Fruit fly (Drosophila melanogaster): ENCODE results near the gene Dcr-1.

Dcr-1 gene

DNA sequence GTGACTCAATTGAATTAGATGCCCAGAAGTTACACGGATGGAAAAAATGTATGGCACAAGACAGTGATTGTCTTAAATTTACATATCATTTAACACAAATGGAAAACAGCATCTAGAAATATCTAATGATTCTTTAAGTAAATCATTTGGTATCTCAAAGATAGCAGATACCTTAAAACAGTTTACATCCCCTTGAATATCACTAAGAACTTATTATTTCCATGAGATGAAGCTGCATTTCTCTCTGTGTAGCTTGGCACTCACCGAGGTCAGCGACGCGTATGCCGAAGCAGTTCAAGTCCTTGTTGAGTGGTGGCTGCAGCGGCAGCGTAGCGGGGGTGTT, 21.3 kb downstream of the Dcr-1 start:
- TF ChIP-seq cic (GFP tag; optimal IDR thresholded peaks at IDR 0.05) = no peak
- TF ChIP-seq CG1620 (GFP tag; optimal IDR thresholded peaks at IDR 0.05) = no peak

DNA sequence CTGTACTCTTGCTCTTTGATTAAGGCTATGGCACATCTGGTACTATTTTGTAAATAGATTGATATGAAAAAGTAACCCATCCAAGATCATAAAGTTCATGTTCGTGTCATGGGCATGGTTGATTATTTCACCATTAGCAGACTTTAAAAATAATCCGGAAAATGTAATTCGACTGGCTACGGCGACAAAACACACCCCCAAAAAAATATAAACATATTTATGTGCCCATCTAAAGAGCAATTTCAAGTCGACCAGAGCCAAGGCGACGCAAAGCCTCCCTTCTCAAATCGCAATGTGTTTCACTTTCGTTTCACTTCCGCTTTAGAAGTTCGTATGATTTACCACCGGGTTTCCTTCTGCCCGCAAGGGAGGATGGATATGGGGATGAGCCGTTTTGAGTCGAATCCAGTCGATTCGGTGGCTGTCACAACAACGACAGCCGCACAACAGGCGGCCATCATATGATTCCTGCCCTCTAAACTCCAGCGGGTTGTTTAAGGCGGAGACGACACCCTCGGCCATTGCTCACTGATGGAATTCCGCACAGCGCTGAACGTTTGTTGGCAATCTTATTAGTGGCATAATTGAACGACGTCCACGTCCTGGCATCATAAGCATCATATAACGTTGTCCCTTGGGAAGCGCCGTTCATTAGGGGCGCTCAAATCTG, 21.8 kb downstream of the Dcr-1 start:
- TF ChIP-seq cnc (optimal IDR thresholded peaks at IDR 0.05) = no peak
- no peak for TF ChIP-seq CG14711 (tag; optimal IDR thresholded peaks at IDR 0.05)
- TF ChIP-seq CG7101 (tag; optimal IDR thresholded peaks at IDR 0.05) = no peak
- no peak for TF ChIP-seq CG5204 (GFP tag; optimal IDR thresholded peaks at IDR 0.05)
- no peak for TF ChIP-seq cic (GFP tag; optimal IDR thresholded peaks at IDR 0.05)
- TF ChIP-seq CG1620 (GFP tag; optimal IDR thresholded peaks at IDR 0.05) = no peak
- no peak for TF ChIP-seq kay (GFP tag; ENCODE audit: borderline replicate concordance)
- TF ChIP-seq Crg-1 (GFP tag; optimal IDR thresholded peaks at IDR 0.05) = no peak
- TF ChIP-seq pad (GFP tag; optimal IDR thresholded peaks at IDR 0.05) = no peak
- no peak for TF ChIP-seq Hr96 (GFP tag; optimal IDR thresholded peaks at IDR 0.05)
- no peak for TF ChIP-seq Clk (GFP tag; optimal IDR thresholded peaks at IDR 0.05)
- no peak for TF ChIP-seq ovo (GFP tag; optimal IDR thresholded peaks at IDR 0.05)
- no peak for TF ChIP-seq toe (GFP tag; optimal IDR thresholded peaks at IDR 0.05)
- no peak for TF ChIP-seq CG12768 (GFP tag; optimal IDR thresholded peaks at IDR 0.05)
- TF ChIP-seq tj (GFP tag; optimal IDR thresholded peaks at IDR 0.05) = no peak
- TF ChIP-seq CG7045 (GFP tag; optimal IDR thresholded peaks at IDR 0.05) = no peak
- TF ChIP-seq CG33017 (tag; optimal IDR thresholded peaks at IDR 0.05) = no peak
- no peak for TF ChIP-seq CG11617 (GFP tag; optimal IDR thresholded peaks at IDR 0.05)

DNA sequence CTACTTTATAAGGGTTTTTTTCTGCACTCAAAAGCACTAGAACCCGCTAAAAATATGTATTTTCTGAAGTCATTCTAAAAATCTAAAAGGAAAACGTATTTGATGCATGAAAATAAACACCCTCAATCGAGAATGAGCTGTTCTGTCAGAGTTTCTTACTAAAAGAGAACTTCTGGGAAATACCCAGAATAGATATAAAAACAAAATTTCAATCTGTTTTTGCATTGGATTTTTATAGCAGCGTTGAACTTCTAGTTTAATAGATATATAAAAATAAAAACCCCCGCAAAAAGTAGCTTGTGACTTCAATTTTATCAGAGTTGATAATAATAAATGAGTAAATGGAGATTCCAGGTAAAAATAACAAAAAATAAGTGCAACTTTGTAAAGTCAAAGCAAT, 22.5 kb downstream of the Dcr-1 start:
- peak; percentile 79 for TF ChIP-seq kay (GFP tag; ENCODE audit: borderline replicate concordance)
- no peak for TF ChIP-seq ovo (GFP tag; optimal IDR thresholded peaks at IDR 0.05)

DNA sequence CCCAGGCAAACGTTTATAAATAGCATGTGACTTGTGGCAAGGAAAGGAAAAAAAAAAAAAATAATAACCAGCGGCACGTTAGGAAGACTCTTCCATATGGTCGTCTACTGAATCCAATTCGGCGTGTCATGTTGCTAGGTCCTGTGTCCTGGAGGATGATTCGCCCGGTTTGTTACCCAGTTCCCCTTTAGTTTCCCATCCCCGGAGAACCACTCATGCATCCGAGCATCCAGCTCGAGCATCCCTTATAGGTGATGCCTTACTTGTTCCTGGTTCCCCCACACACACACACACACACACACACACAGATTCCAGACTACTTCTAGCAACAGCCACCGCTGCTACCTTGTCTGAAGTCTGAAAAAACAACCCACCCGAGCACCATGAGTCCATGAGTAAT, 23.0 kb downstream of the Dcr-1 start:
- no peak for TF ChIP-seq Hr96 (GFP tag; optimal IDR thresholded peaks at IDR 0.05)
- no peak for TF ChIP-seq ovo (GFP tag; optimal IDR thresholded peaks at IDR 0.05)
- TF ChIP-seq CG12768 (GFP tag; optimal IDR thresholded peaks at IDR 0.05) = no peak
- no peak for TF ChIP-seq CG7045 (GFP tag; optimal IDR thresholded peaks at IDR 0.05)
- TF ChIP-seq toe (GFP tag; optimal IDR thresholded peaks at IDR 0.05) = no peak
- no peak for TF ChIP-seq Clk (GFP tag; optimal IDR thresholded peaks at IDR 0.05)
- no peak for TF ChIP-seq tj (GFP tag; optimal IDR thresholded peaks at IDR 0.05)
- no peak for TF ChIP-seq CG33017 (tag; optimal IDR thresholded peaks at IDR 0.05)

DNA sequence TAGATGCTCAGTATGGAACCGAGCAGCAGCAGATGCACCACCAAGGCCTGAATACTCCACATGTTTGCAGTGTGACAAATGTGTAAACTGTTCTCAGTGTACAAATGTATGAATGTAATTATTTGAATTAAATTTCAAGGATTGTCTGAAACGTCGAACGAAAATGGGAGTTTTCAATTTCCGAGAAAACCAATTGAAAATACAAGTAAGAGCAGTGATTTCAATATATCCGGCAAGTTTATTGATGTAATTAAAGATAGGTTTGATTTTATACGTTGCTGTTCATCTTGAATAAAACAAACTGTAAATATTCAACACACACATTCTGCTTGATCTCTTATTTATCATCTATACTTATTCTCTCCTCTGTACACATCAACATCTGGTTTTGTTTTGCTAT, 30.2 kb downstream of the Dcr-1 start, which contains the start of gene CG4907:
Gene CG4907, minus strand, starts transcription at position 101 of the 400 bp plus-strand sequence.
- TF ChIP-seq pad (GFP tag; optimal IDR thresholded peaks at IDR 0.05) = no peak
- TF ChIP-seq CG11617 (GFP tag; optimal IDR thresholded peaks at IDR 0.05) = no peak
- no peak for TF ChIP-seq CG7045 (GFP tag; optimal IDR thresholded peaks at IDR 0.05)
- TF ChIP-seq toe (GFP tag; optimal IDR thresholded peaks at IDR 0.05) = no peak
- no peak for TF ChIP-seq bab1 (GFP tag; optimal IDR thresholded peaks at IDR 0.05)
- no peak for TF ChIP-seq cnc (optimal IDR thresholded peaks at IDR 0.05)
- no peak for TF ChIP-seq Mnt (GFP tag; optimal IDR thresholded peaks at IDR 0.05)
- no peak for TF ChIP-seq CG5204 (GFP tag; optimal IDR thresholded peaks at IDR 0.05)
- TF ChIP-seq Hr96 (GFP tag; optimal IDR thresholded peaks at IDR 0.05) = no peak

DNA sequence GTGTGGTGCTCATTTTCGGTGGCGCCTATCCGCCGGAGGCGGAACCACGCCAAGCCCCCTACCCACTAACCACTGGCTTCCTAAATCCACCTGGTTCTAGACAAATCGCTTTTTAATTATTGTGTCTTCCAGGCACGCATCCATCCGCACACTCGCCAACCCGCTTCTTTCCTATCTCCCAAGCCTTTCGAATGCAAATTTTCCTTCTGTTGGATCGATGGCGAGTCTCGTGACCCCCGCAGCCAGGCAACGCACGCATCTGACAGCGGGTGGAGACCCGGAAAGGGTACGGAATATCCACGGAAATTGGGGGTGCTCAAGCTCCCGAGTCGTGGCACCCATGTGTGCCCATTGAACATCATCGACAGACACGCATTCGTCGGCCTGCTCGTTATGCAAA, 33.7 kb downstream of the Dcr-1 start, which contains the start of gene CG13842:
Gene CG13842, minus strand, starts transcription at position 101 of the 400 bp plus-strand sequence.
- no peak for TF ChIP-seq ovo (GFP tag; optimal IDR thresholded peaks at IDR 0.05)
- no peak for TF ChIP-seq CG7045 (GFP tag; optimal IDR thresholded peaks at IDR 0.05)
- no peak for TF ChIP-seq CG1620 (GFP tag; optimal IDR thresholded peaks at IDR 0.05)
- no peak for TF ChIP-seq Clk (GFP tag; optimal IDR thresholded peaks at IDR 0.05)
- no peak for TF ChIP-seq toe (GFP tag; optimal IDR thresholded peaks at IDR 0.05)
- no peak for TF ChIP-seq tj (GFP tag; optimal IDR thresholded peaks at IDR 0.05)
- TF ChIP-seq Crg-1 (GFP tag; optimal IDR thresholded peaks at IDR 0.05) = no peak
- TF ChIP-seq kay (GFP tag; ENCODE audit: borderline replicate concordance) = no peak
- TF ChIP-seq bab1 (GFP tag; optimal IDR thresholded peaks at IDR 0.05) = no peak
- no peak for TF ChIP-seq cnc (optimal IDR thresholded peaks at IDR 0.05)
- TF ChIP-seq pad (GFP tag; optimal IDR thresholded peaks at IDR 0.05) = no peak
- no peak for TF ChIP-seq CG11617 (GFP tag; optimal IDR thresholded peaks at IDR 0.05)
- TF ChIP-seq Hr96 (GFP tag; optimal IDR thresholded peaks at IDR 0.05) = no peak
- no peak for TF ChIP-seq CG12768 (GFP tag; optimal IDR thresholded peaks at IDR 0.05)
- TF ChIP-seq CG14711 (tag; optimal IDR thresholded peaks at IDR 0.05) = no peak
- TF ChIP-seq CG5204 (GFP tag; optimal IDR thresholded peaks at IDR 0.05) = no peak
- no peak for TF ChIP-seq CG33017 (tag; optimal IDR thresholded peaks at IDR 0.05)

DNA sequence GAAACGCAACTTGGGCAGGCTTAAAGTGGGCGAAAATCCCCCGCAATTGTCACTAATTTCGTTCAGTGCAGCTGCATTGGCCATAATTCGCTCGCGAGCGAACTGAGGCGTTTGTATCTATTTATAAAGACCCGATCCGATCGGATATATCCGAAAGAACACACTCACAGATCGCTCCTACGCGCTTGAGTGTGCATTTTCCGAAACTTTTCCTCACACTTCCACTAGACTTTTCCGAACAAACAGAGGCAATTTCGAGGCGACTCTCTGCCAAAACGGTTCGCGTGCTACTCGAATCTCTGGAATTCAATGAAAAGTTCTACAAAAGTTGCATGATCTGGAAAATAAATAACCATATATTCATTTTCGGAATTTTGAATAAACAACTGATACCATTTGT, 39.1 kb downstream of the Dcr-1 start, which contains the start of the genes CG6972 and CCAP:
Gene CG6972, plus strand, starts transcription at position 215 of the 400 bp plus-strand sequence.
Gene CCAP, minus strand, starts transcription at position 292 of the 400 bp plus-strand sequence.
- no peak for TF ChIP-seq CG7045 (GFP tag; optimal IDR thresholded peaks at IDR 0.05)
- no peak for TF ChIP-seq Clk (GFP tag; optimal IDR thresholded peaks at IDR 0.05)
- no peak for TF ChIP-seq kay (GFP tag; ENCODE audit: borderline replicate concordance)
- TF ChIP-seq ovo (GFP tag; optimal IDR thresholded peaks at IDR 0.05) = no peak
- no peak for TF ChIP-seq toe (GFP tag; optimal IDR thresholded peaks at IDR 0.05)
- no peak for TF ChIP-seq cic (GFP tag; optimal IDR thresholded peaks at IDR 0.05)
- TF ChIP-seq Crg-1 (GFP tag; optimal IDR thresholded peaks at IDR 0.05) = no peak
- TF ChIP-seq CG14711 (tag; optimal IDR thresholded peaks at IDR 0.05) = no peak

Measured in whole organism, adult.